Worm (Caenorhabditis elegans): Measurements from ENCODE around the gene ftt-2.

The ftt-2 gene

DNA sequence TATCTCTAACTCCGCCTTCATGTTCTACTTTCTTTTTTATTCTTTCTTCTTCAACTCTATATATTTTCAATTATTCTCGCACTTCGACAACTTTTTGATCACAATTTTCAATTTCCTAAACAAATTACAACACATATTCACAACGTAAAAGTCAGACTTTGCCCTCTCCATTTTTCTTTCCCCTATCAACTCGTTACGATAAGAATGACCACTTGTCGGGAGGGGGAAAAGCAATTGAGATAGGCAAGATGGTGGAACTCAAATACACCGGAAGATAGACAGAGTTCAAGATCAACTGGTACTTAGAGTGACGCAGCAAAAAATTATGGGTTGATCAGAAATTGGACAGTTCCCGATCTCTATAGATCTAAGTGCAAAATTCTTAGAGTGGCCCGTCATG lies 50.2 kb downstream of the ftt-2 start:
- no peak for TF ChIP-seq Y55F3AM.14 (GFP tag; optimal IDR thresholded peaks at IDR 0.05)
- no peak for TF ChIP-seq zag-1 (tag; optimal IDR thresholded peaks at IDR 0.05)
- TF ChIP-seq nhr-10 (tag; optimal IDR thresholded peaks at IDR 0.05), result no peak
- TF ChIP-seq C34F6.9 (tag; optimal IDR thresholded peaks at IDR 0.05), result no peak
- TF ChIP-seq crh-2 (tag; optimal IDR thresholded peaks at IDR 0.05), result no peak
- no peak for TF ChIP-seq aly-2 (tag; optimal IDR thresholded peaks at IDR 0.05)
- peak; percentile 13 for TF ChIP-seq sma-9 (GFP tag; optimal IDR thresholded peaks at IDR 0.05)
- TF ChIP-seq sma-9 (tag; optimal IDR thresholded peaks at IDR 0.05), result no peak
- no peak for TF ChIP-seq ceh-82 (tag; optimal IDR thresholded peaks at IDR 0.05)
- TF ChIP-seq unc-55 (GFP tag; optimal IDR thresholded peaks at IDR 0.05), result no peak
- TF ChIP-seq fos-1 (tag; optimal IDR thresholded peaks at IDR 0.05), result peak; percentile 23
- TF ChIP-seq nhr-25 (tag; optimal IDR thresholded peaks at IDR 0.05), result no peak
- TF ChIP-seq dmd-4 (tag; optimal IDR thresholded peaks at IDR 0.05), result no peak
- no peak for TF ChIP-seq nhr-21 (tag; optimal IDR thresholded peaks at IDR 0.05)
- TF ChIP-seq unc-62 (GFP tag; optimal IDR thresholded peaks at IDR 0.05), result no peak

- TF ChIP-seq crh-2 (tag; optimal IDR thresholded peaks at IDR 0.05), result no peak
- no peak for TF ChIP-seq mbf-1 (tag; optimal IDR thresholded peaks at IDR 0.05)
- TF ChIP-seq lsy-2 (tag; optimal IDR thresholded peaks at IDR 0.05), result no peak
- TF ChIP-seq nhr-129 (tag; optimal IDR thresholded peaks at IDR 0.05), result no peak
- peak; percentile 89 for TF ChIP-seq unc-55 (GFP tag; optimal IDR thresholded peaks at IDR 0.05)
- no peak for TF ChIP-seq nhr-21 (tag; optimal IDR thresholded peaks at IDR 0.05)
- TF ChIP-seq sma-9 (GFP tag; optimal IDR thresholded peaks at IDR 0.05), result peak; percentile 4
- TF ChIP-seq sma-9 (tag; optimal IDR thresholded peaks at IDR 0.05), result no peak
- TF ChIP-seq gmeb-1 (tag; optimal IDR thresholded peaks at IDR 0.05), result no peak
- TF ChIP-seq ceh-82 (tag; optimal IDR thresholded peaks at IDR 0.05), result no peak
- TF ChIP-seq nhr-10 (tag; optimal IDR thresholded peaks at IDR 0.05), result no peak
- no peak for TF ChIP-seq unc-62 (GFP tag; optimal IDR thresholded peaks at IDR 0.05)
- TF ChIP-seq fos-1 (tag; optimal IDR thresholded peaks at IDR 0.05), result no peak
- TF ChIP-seq R02D3.7 (tag; optimal IDR thresholded peaks at IDR 0.05), result no peak
Observed at ce11 chrX:11554522-11554921, 50.7 kb downstream of the ftt-2 start.
